Fruit fly (Drosophila melanogaster) whole organism, embryonic: ENCODE measurements around the gene kairos.

ENCODE experiments used
- CG1603 ChIP-seq: fragments of 200-800 bp; sonication (Bioruptor generic); optimal IDR thresholded peaks from 2 replicates; lab custom pipeline; 2019; ENCODE audit warnings: missing biosample characterization, mild to moderate bottlenecking, missing genetic modification characterization, moderate library complexity
- Doc2 ChIP-seq: fragments of 200-800 bp; sonication (Bioruptor generic); IDR thresholded peaks from 2 replicates; pipeline ENCODE4 v1.3.6; 2022; ENCODE audit warnings: missing biosample characterization, missing genetic modification characterization
- HmgD ChIP-seq: fragments of 200-800 bp; sonication (Bioruptor generic); optimal IDR thresholded peaks from 3 replicates; lab custom pipeline; 2016; ENCODE audit warnings: missing biosample characterization, missing genetic modification characterization
- NFAT ChIP-seq: fragments of 200-800 bp; sonication (Bioruptor generic); IDR thresholded peaks from 2 replicates; pipeline ENCODE4 v1.3.6; 2022; ENCODE audit warnings: missing biosample characterization, missing genetic modification characterization
- Optix ChIP-seq: fragments of 200-800 bp; sonication (Bioruptor generic); IDR thresholded peaks from 3 replicates; pipeline ENCODE4 v1.3.6; 2022; ENCODE audit warnings: missing biosample characterization, missing genetic modification characterization
- ash1 ChIP-seq: fragments of 200-800 bp; sonication (Bioruptor generic); optimal IDR thresholded peaks from 2 replicates; lab custom pipeline; 2018; ENCODE audit warnings: missing biosample characterization, mild to moderate bottlenecking, missing genetic modification characterization
- gem ChIP-seq: fragments of 200-800 bp; sonication (Bioruptor generic); optimal IDR thresholded peaks from 2 replicates; lab custom pipeline; 2019; ENCODE audit warnings: missing biosample characterization, mild to moderate bottlenecking, missing genetic modification characterization, moderate library complexity

dm6 chrX:18278706-18279105, 77.3 kb downstream of the kairos start:
- TF ChIP-seq CG1603 (tag; lab: Kevin White, UChicago): no peak
- no peak for TF ChIP-seq Doc2 (GFP tag; lab: Robert Waterston, UW)
- no peak for TF ChIP-seq NFAT (GFP tag; lab: Robert Waterston, UW)
- no peak for TF ChIP-seq gem
- TF ChIP-seq Optix (GFP tag; lab: Robert Waterston, UW): no peak
- no peak for TF ChIP-seq ash1 (GFP tag; lab: Kevin White, UChicago)
- TF ChIP-seq HmgD (GFP tag; lab: Kevin White, UChicago): no peak
